Worm (Caenorhabditis elegans) whole organism, L3 larva: ENCODE data around the gene cpg-9.

Source experiments
- fkh-10 ChIP-seq: sonication (generic microtip); optimal IDR thresholded peaks from 2 replicates; lab custom pipeline; 2017; ENCODE audit warnings: missing biosample characterization, missing genetic modification reagents, missing genetic modification characterization
- lin-39 ChIP-seq: fragments of 150-350 bp; optimal IDR thresholded peaks from 2 replicates; lab custom pipeline; 2018; ENCODE audit warnings: missing biosample characterization, missing genetic modification reagents, missing genetic modification characterization

- TF ChIP-seq fkh-10 (GFP tag; lab: Kevin White, UChicago), result no peak
- no peak for TF ChIP-seq lin-39 (tag; lab: Kevin White, UChicago)
Observed at ce11 chrIV:3037932-3038331, 32.1 kb downstream of the cpg-9 start.
